Fruit fly (Drosophila melanogaster) whole organism, wandering third instar larva: ENCODE data around the gene Mbs.

Experiments
- Abd-B ChIP-seq: fragments of >200 bp; optimal IDR thresholded peaks from 2 replicates; lab custom pipeline; 2017; ENCODE audit warnings: missing biosample characterization, missing genetic modification characterization
- CG32264 ChIP-seq: fragments of 200-800 bp; sonication (Bioruptor generic); optimal IDR thresholded peaks from 2 replicates; lab custom pipeline; 2016; ENCODE audit warnings: missing biosample characterization, missing genetic modification characterization
- CG9705 ChIP-seq: fragments of 200-800 bp; sonication (Bioruptor generic); optimal IDR thresholded peaks from 2 replicates; lab custom pipeline; 2018; ENCODE audit warnings: missing biosample characterization, mild to moderate bottlenecking, missing genetic modification characterization
- CrebA ChIP-seq: fragments of 200-800 bp; sonication (Bioruptor generic); optimal IDR thresholded peaks from 2 replicates; lab custom pipeline; 2016; ENCODE audit warnings: missing biosample characterization, mild to moderate bottlenecking, missing genetic modification characterization, borderline replicate concordance
- Dfd ChIP-seq: fragments of >200 bp; optimal IDR thresholded peaks from 2 replicates; lab custom pipeline; 2017; ENCODE audit warnings: missing biosample characterization, missing genetic modification characterization
- Dif ChIP-seq: fragments of 200-275, 200-300 bp; sonication (Bioruptor generic); optimal IDR thresholded peaks from 2 replicates; lab custom pipeline; 2018; ENCODE audit warnings: missing biosample characterization, missing genetic modification characterization; ENCODE audit not compliant: partially characterized antibody
- GATAd ChIP-seq: sonication (Bioruptor generic); optimal IDR thresholded peaks from 2 replicates; lab custom pipeline; 2016; ENCODE audit warnings: missing biosample characterization, missing genetic modification characterization
- HLH106 ChIP-seq: fragments of 200-800 bp; optimal IDR thresholded peaks from 3 replicates; lab custom pipeline; 2019; ENCODE audit warnings: missing biosample characterization, mild to moderate bottlenecking, missing genetic modification characterization, moderate library complexity
- Hnf4 ChIP-seq: fragments of 200-800 bp; sonication (Bioruptor generic); optimal IDR thresholded peaks from 2 replicates; lab custom pipeline; 2016; ENCODE audit warnings: missing biosample characterization, mild to moderate bottlenecking, missing genetic modification characterization
- Hr78 ChIP-seq: fragments of >200 bp; optimal IDR thresholded peaks from 2 replicates; lab custom pipeline; 2017; ENCODE audit warnings: missing biosample characterization, missing genetic modification characterization
- Jra ChIP-seq: sonication (Bioruptor generic); optimal IDR thresholded peaks from 2 replicates; lab custom pipeline; 2016; ENCODE audit warnings: missing biosample characterization, missing genetic modification characterization
- Mio ChIP-seq: sonication (Bioruptor generic); optimal IDR thresholded peaks from 2 replicates; lab custom pipeline; 2016; ENCODE audit warnings: missing biosample characterization, missing genetic modification characterization
- Myc ChIP-seq: fragments of >200 bp; optimal IDR thresholded peaks from 2 replicates; lab custom pipeline; 2017
- OdsH ChIP-seq: fragments of 200-800 bp; sonication (Bioruptor generic); optimal IDR thresholded peaks from 2 replicates; lab custom pipeline; 2016; ENCODE audit warnings: missing biosample characterization, mild to moderate bottlenecking, missing genetic modification characterization
- Rel ChIP-seq, 2 experiments: fragments of 200-800 bp; sonication (Bioruptor generic) in 1 of 2; optimal IDR thresholded peaks; 2 replicates in 1 of 2; 3 replicates in 1 of 2; lab custom pipeline; 2016 to 2019; ENCODE audit warnings: mild to moderate bottlenecking in 2 of 2, missing biosample characterization in 2 of 2, missing genetic modification characterization in 2 of 2, moderate library complexity in 1 of 2
- Sp1 ChIP-seq: fragments of 200-800 bp; sonication (Bioruptor generic); optimal IDR thresholded peaks from 3 replicates; lab custom pipeline; 2019; ENCODE audit warnings: missing biosample characterization, mild to moderate bottlenecking, missing genetic modification characterization, moderate library complexity
- Vsx2 ChIP-seq: fragments of 200-300, 225-300 bp; sonication (Bioruptor generic); optimal IDR thresholded peaks from 2 replicates; lab custom pipeline; 2018; ENCODE audit warnings: missing biosample characterization, missing genetic modification characterization; ENCODE audit not compliant: partially characterized antibody
- br ChIP-seq: fragments of 200-800 bp; sonication (Bioruptor generic); optimal IDR thresholded peaks from 2 replicates; lab custom pipeline; 2016; ENCODE audit warnings: missing biosample characterization, missing genetic modification characterization
- brk ChIP-seq: fragments of 200-800 bp; sonication (Bioruptor generic); optimal IDR thresholded peaks from 2 replicates; lab custom pipeline; 2016; ENCODE audit warnings: missing biosample characterization, mild to moderate bottlenecking, missing genetic modification characterization
- dl ChIP-seq, 2 experiments: fragments of 175-275, 200-275 bp in 1 of 2; fragments of 200-275 bp in 1 of 2; sonication (Bioruptor generic); optimal IDR thresholded peaks; lab custom pipeline; 2018; ENCODE audit warnings: mild to moderate bottlenecking in 2 of 2, missing biosample characterization in 2 of 2, missing genetic modification characterization in 2 of 2, moderate library complexity in 2 of 2; ENCODE audit not compliant: partially characterized antibody in 2 of 2, insufficient read depth in 1 of 2
- dmrt93B ChIP-seq: fragments of 200-800 bp; sonication (Bioruptor generic); optimal IDR thresholded peaks from 2 replicates; lab custom pipeline; 2018; ENCODE audit warnings: missing biosample characterization, mild to moderate bottlenecking, missing genetic modification characterization
- dsf ChIP-seq: sonication (Bioruptor generic); optimal IDR thresholded peaks from 2 replicates; lab custom pipeline; 2016; ENCODE audit warnings: missing biosample characterization, missing genetic modification characterization, borderline replicate concordance
- ey ChIP-seq: fragments of 200-800 bp; sonication (Bioruptor generic); optimal IDR thresholded peaks from 2 replicates; lab custom pipeline; 2016; ENCODE audit warnings: missing biosample characterization, missing genetic modification characterization
- foxo ChIP-seq, 2 experiments: fragments of 200-800 bp; sonication (Bioruptor generic); optimal IDR thresholded peaks; 2 replicates in 1 of 2; 3 replicates in 1 of 2; lab custom pipeline; 2016 to 2017; ENCODE audit warnings: missing biosample characterization in 2 of 2, missing genetic modification characterization in 2 of 2
- fru ChIP-seq: fragments of 200-800 bp; sonication (Bioruptor generic); optimal IDR thresholded peaks from 3 replicates; lab custom pipeline; 2016; ENCODE audit warnings: missing biosample characterization, mild to moderate bottlenecking, missing genetic modification characterization
- h ChIP-seq: fragments of 200-800 bp; sonication (Bioruptor generic); optimal IDR thresholded peaks from 3 replicates; lab custom pipeline; 2016; ENCODE audit warnings: missing biosample characterization, mild to moderate bottlenecking, missing genetic modification characterization
- lola ChIP-seq: fragments of >200 bp; optimal IDR thresholded peaks from 2 replicates; lab custom pipeline; 2017; ENCODE audit warnings: missing biosample characterization, missing genetic modification characterization
- psq ChIP-seq: fragments of 200-800 bp; sonication (Bioruptor generic); optimal IDR thresholded peaks from 3 replicates; lab custom pipeline; 2017; ENCODE audit warnings: missing biosample characterization, mild to moderate bottlenecking, missing genetic modification characterization, moderate library complexity
- rgr ChIP-seq: fragments of 200-800 bp; sonication (Bioruptor generic); optimal IDR thresholded peaks from 3 replicates; lab custom pipeline; 2016; ENCODE audit warnings: missing biosample characterization, mild to moderate bottlenecking, missing genetic modification characterization
- sage ChIP-seq: fragments of 200-800 bp; sonication (Bioruptor generic); optimal IDR thresholded peaks from 2 replicates; lab custom pipeline; 2016; ENCODE audit warnings: missing biosample characterization, mild to moderate bottlenecking, missing genetic modification characterization
- sv ChIP-seq: fragments of 200-800 bp; sonication (Bioruptor generic); optimal IDR thresholded peaks from 3 replicates; lab custom pipeline; 2016; ENCODE audit warnings: missing biosample characterization, missing genetic modification characterization
- tai ChIP-seq: sonication (Bioruptor generic); optimal IDR thresholded peaks from 2 replicates; lab custom pipeline; 2016; ENCODE audit warnings: missing biosample characterization, missing genetic modification characterization
- usp ChIP-seq: fragments of >200 bp; optimal IDR thresholded peaks from 2 replicates; lab custom pipeline; 2017; ENCODE audit warnings: missing biosample characterization, missing genetic modification characterization
- woc ChIP-seq: sonication (Bioruptor generic); optimal IDR thresholded peaks from 2 replicates; lab custom pipeline; 2016; ENCODE audit warnings: missing biosample characterization, mild to moderate bottlenecking, missing genetic modification characterization

Mbs gene

DNA sequence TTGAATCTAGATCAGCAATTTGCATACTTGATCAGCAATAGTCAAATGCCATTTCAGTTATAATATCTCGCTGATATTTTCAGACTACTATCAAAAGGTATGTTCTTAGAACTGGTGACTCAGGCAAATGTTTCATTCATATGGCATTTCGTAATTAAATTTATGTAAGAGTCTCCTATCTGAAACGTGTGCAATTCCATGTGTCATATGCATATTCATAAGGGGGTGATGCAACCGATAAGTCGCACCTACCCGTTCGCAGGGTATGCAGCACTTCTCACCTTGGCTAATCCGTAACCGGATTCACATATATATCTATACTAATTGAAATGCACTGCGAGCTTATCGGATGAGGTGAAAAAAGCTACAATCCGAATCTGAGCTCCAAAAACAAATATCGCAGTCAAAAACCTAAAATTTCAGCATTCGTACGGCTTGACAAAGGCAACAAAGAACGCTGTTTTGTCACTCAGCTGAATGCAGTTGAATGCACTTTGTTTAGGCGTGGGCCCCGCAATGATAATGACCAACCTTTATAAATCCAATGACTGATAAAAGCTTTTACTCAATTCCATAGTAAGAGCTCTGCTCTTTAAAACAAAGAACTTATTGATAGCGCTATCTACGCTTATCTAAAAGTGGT is 13.9 kb upstream of the Mbs start:
- TF ChIP-seq Rel (GFP tag; optimal IDR thresholded peaks at IDR 0.05; lab: Kevin White, UChicago), result peak; percentile 41
- peak; percentile 38 for TF ChIP-seq Rel (tag; optimal IDR thresholded peaks at IDR 0.05; lab: Kevin White, UChicago)
- TF ChIP-seq Mio (GFP tag; lab: Kevin White, UChicago), result no peak
- peak; percentile 47 for TF ChIP-seq OdsH (GFP tag; lab: Kevin White, UChicago)
- TF ChIP-seq Hnf4, result peak; percentile 29
- TF ChIP-seq GATAd (GFP tag; lab: Kevin White, UChicago), result no peak
- peak; percentile 5 for TF ChIP-seq tai
- TF ChIP-seq br (GFP tag; lab: Kevin White, UChicago), result peak; percentile 46
- TF ChIP-seq dl (GFP tag; optimal IDR thresholded peaks at IDR 0.05; lab: Kevin White, UChicago; ENCODE audit: insufficient read depth in 1 of 2, partially characterized antibody in 2 of 2), result peak in 1 of 2 experiments; percentile 24
- no peak for TF ChIP-seq dsf (GFP tag; lab: Kevin White, UChicago)
- no peak for TF ChIP-seq Dif
- peak; percentile 52 for TF ChIP-seq HLH106 (tag; lab: Kevin White, UChicago)
- TF ChIP-seq h (GFP tag; lab: Kevin White, UChicago), result peak; percentile 64
- peak; percentile 49 for TF ChIP-seq Sp1 (GFP tag; lab: Kevin White, UChicago)
- TF ChIP-seq foxo (GFP tag; optimal IDR thresholded peaks at IDR 0.05; lab: Kevin White, UChicago), result peak in 1 of 2 experiments; percentile 72
- TF ChIP-seq rgr (GFP tag; lab: Kevin White, UChicago), result peak; percentile 49
- TF ChIP-seq Jra (GFP tag; lab: Kevin White, UChicago), result peak; percentile 44
- TF ChIP-seq woc (GFP tag; lab: Kevin White, UChicago), result peak; percentile 13
- TF ChIP-seq psq (GFP tag; lab: Kevin White, UChicago), result peak; percentile 14
- peak; percentile 9 for TF ChIP-seq brk (GFP tag; lab: Kevin White, UChicago)
- TF ChIP-seq ey, result peak; percentile 57
- no peak for TF ChIP-seq usp (GFP tag; lab: Kevin White, UChicago)
- TF ChIP-seq CrebA (GFP tag; lab: Kevin White, UChicago), result peak; percentile 5

DNA sequence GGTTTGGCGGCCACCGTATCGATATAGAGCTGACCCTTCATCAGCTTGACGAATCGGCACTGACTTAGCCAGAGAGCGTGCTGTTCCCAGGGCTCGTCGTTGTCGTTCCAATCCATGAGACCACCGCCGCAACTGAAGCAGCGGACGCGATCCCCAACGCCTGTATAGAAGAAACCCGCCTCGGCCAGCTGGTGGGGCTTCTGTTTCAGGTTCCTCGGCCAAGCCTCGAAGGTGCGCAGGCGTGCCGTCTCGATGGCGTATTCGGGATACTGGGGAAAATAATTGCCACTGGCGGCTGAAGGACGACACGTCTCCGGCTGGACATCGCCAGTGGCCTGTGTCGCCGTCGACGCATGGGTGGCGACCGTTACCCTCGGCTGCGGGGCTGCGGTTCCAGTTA is 12.7 kb upstream of the Mbs start:
- TF ChIP-seq Sp1 (GFP tag; lab: Kevin White, UChicago) (no peak), dsf (GFP tag; lab: Kevin White, UChicago) (no peak), Abd-B (GFP tag; lab: Kevin White, UChicago) (no peak), CG9705 (GFP tag; lab: Kevin White, UChicago) (no peak), sv (no peak), tai (no peak), GATAd (GFP tag; lab: Kevin White, UChicago) (no peak)

DNA sequence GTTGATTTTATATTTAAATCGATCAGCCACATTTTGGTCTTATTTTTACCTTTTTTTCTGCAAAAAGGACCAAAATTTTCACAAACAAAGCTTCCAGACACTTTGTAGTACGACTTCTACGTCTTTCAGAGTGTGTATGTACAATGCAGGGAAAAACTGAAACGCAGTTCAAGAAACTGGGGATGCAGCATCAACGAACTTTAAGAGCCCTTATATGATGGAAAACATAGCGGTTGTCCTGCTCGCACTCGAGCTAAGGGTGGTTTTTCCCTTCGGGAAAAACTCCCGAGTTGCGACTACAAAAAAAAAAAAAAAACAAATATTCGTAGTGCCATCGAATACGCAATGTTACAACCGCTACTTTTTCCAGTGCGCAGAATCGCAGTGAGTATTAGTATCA is 11.4 kb upstream of the Mbs start:
- TF ChIP-seq OdsH (GFP tag; lab: Kevin White, UChicago), result no peak
- no peak for TF ChIP-seq CG9705 (GFP tag; lab: Kevin White, UChicago)
- TF ChIP-seq psq (GFP tag; lab: Kevin White, UChicago), result no peak
- no peak for TF ChIP-seq usp (GFP tag; lab: Kevin White, UChicago)
- TF ChIP-seq Jra (GFP tag; lab: Kevin White, UChicago), result no peak
- TF ChIP-seq Dif, result peak; percentile 16
- TF ChIP-seq Abd-B (GFP tag; lab: Kevin White, UChicago), result no peak

dm6 chr3L:16041260-16042079 is 10.3 kb upstream of the Mbs start:
- TF ChIP-seq dmrt93B (GFP tag; lab: Kevin White, UChicago) (no peak), CrebA (GFP tag; lab: Kevin White, UChicago) (no peak), ey (no peak), Abd-B (GFP tag; lab: Kevin White, UChicago) (no peak), Mio (GFP tag; lab: Kevin White, UChicago) (no peak), Vsx2 (GFP tag; lab: Kevin White, UChicago) (no peak), Hr78 (no peak), Rel (GFP tag; optimal IDR thresholded peaks at IDR 0.05; lab: Kevin White, UChicago) (no peak), Rel (tag; optimal IDR thresholded peaks at IDR 0.05; lab: Kevin White, UChicago) (peak; percentile 46), psq (GFP tag; lab: Kevin White, UChicago) (peak; percentile 32), Sp1 (GFP tag; lab: Kevin White, UChicago) (peak; percentile 51), dsf (GFP tag; lab: Kevin White, UChicago) (no peak), CG9705 (GFP tag; lab: Kevin White, UChicago) (no peak), dl (GFP tag; optimal IDR thresholded peaks at IDR 0.05; lab: Kevin White, UChicago; ENCODE audit: insufficient read depth in 1 of 2, partially characterized antibody in 2 of 2) (peak in 1 of 2 experiments; percentile 5), br (GFP tag; lab: Kevin White, UChicago) (no peak), lola (GFP tag; lab: Kevin White, UChicago) (no peak), Jra (GFP tag; lab: Kevin White, UChicago) (no peak), Myc (lab: Kevin White, UChicago) (no peak), HLH106 (tag; lab: Kevin White, UChicago) (no peak), woc (GFP tag; lab: Kevin White, UChicago) (peak; percentile 23), fru (GFP tag; lab: Kevin White, UChicago) (peak; percentile 16), usp (GFP tag; lab: Kevin White, UChicago) (no peak), sage (GFP tag; lab: Kevin White, UChicago) (no peak), Dfd (GFP tag; lab: Kevin White, UChicago) (no peak), OdsH (GFP tag; lab: Kevin White, UChicago) (no peak), rgr (GFP tag; lab: Kevin White, UChicago) (no peak), h (GFP tag; lab: Kevin White, UChicago) (no peak), CG32264 (no peak), brk (GFP tag; lab: Kevin White, UChicago) (peak; percentile 30), GATAd (GFP tag; lab: Kevin White, UChicago) (no peak), tai (no peak), foxo (GFP tag; optimal IDR thresholded peaks at IDR 0.05; lab: Kevin White, UChicago) (no peak), Dif (peak; percentile 61), Hnf4 (peak; percentile 79)
